Fruit fly (Drosophila melanogaster) whole organism, embryonic: ENCODE data around the gene lmd.

ENCODE experiments used
- B-H1 ChIP-seq: fragments of 200-800 bp; sonication (Bioruptor generic); IDR thresholded peaks from 3 replicates; pipeline ENCODE4 v1.3.6; 2022; ENCODE audit warnings: missing biosample characterization, missing genetic modification characterization
- B-H2 ChIP-seq: fragments of 200-800 bp; sonication (Bioruptor generic); optimal IDR thresholded peaks from 2 replicates; lab custom pipeline; 2018; ENCODE audit warnings: missing biosample characterization, mild to moderate bottlenecking, missing genetic modification characterization
- Bgb ChIP-seq: fragments of 200-800 bp; sonication (Bioruptor generic); IDR thresholded peaks from 2 replicates; pipeline ENCODE4 v1.3.6; 2022; ENCODE audit warnings: missing biosample characterization, missing genetic modification characterization; ENCODE audit not compliant: partially characterized antibody
- CG10267 ChIP-seq: fragments of 200-800 bp; sonication (Bioruptor generic); optimal IDR thresholded peaks from 2 replicates; lab custom pipeline; 2018; ENCODE audit warnings: missing biosample characterization, mild to moderate bottlenecking, missing genetic modification characterization, moderate library complexity
- CG10274 ChIP-seq: fragments of 200-800 bp; sonication (Bioruptor generic); optimal IDR thresholded peaks from 3 replicates; lab custom pipeline; 2017; ENCODE audit warnings: missing biosample characterization, mild to moderate bottlenecking, missing genetic modification characterization
- CG10543 ChIP-seq: fragments of 200-800 bp; sonication (Bioruptor generic); optimal IDR thresholded peaks from 3 replicates; lab custom pipeline; 2017; ENCODE audit warnings: missing biosample characterization, mild to moderate bottlenecking, missing genetic modification characterization, moderate library complexity
- CG12769 ChIP-seq: fragments of 200-800 bp; sonication (Bioruptor generic); optimal IDR thresholded peaks from 2 replicates; lab custom pipeline; 2019; ENCODE audit warnings: missing biosample characterization, mild to moderate bottlenecking, missing genetic modification characterization, moderate library complexity
- CG12942 ChIP-seq: fragments of 200-800 bp; sonication (Bioruptor generic); optimal IDR thresholded peaks from 3 replicates; lab custom pipeline; 2016; ENCODE audit warnings: missing biosample characterization, missing genetic modification characterization
- CG13287 ChIP-seq: fragments of 200-800 bp; sonication (Bioruptor generic); IDR thresholded peaks from 2 replicates; pipeline ENCODE4 v1.3.6; 2022; ENCODE audit warnings: missing biosample characterization, missing genetic modification characterization; ENCODE audit not compliant: partially characterized antibody
- CG18764 ChIP-seq: fragments of 200-800 bp; sonication (Bioruptor generic); optimal IDR thresholded peaks from 3 replicates; lab custom pipeline; 2016; ENCODE audit warnings: missing biosample characterization, missing genetic modification characterization
- CG2199 ChIP-seq: fragments of 200-800 bp; sonication (Bioruptor generic); IDR thresholded peaks from 3 replicates; pipeline ENCODE4 v1.3.6; 2022; ENCODE audit warnings: missing biosample characterization, missing genetic modification characterization
- CG4707 ChIP-seq: fragments of 200-800 bp; sonication (Bioruptor generic); optimal IDR thresholded peaks from 2 replicates; lab custom pipeline; 2018; ENCODE audit warnings: missing biosample characterization, mild to moderate bottlenecking, missing genetic modification characterization, moderate library complexity
- CG6683 ChIP-seq: fragments of 200-800 bp; sonication (Bioruptor generic); optimal IDR thresholded peaks from 2 replicates; lab custom pipeline; 2017; ENCODE audit warnings: missing biosample characterization, mild to moderate bottlenecking, missing genetic modification characterization, missing genetic modification reagents
- CG6791 ChIP-seq: fragments of 200-800 bp; sonication (Bioruptor generic); IDR thresholded peaks from 3 replicates; pipeline ENCODE4 v1.3.6; 2022; ENCODE audit warnings: missing biosample characterization, missing genetic modification characterization; ENCODE audit not compliant: partially characterized antibody
- CG7963 ChIP-seq: fragments of 200-800 bp; sonication (Bioruptor generic); IDR thresholded peaks from 3 replicates; pipeline ENCODE4 v1.3.6; 2022; ENCODE audit warnings: missing biosample characterization, missing genetic modification characterization; ENCODE audit not compliant: partially characterized antibody
- CG8281 ChIP-seq: fragments of 200-800 bp; sonication (Bioruptor generic); optimal IDR thresholded peaks from 2 replicates; lab custom pipeline; 2018; ENCODE audit warnings: missing biosample characterization, mild to moderate bottlenecking, missing genetic modification characterization, moderate library complexity
- CG9437 ChIP-seq: fragments of 200-800 bp; sonication (Bioruptor generic); optimal IDR thresholded peaks from 2 replicates; lab custom pipeline; 2018; ENCODE audit warnings: missing biosample characterization, mild to moderate bottlenecking, missing genetic modification characterization
- CG9876 ChIP-seq: fragments of 200-800 bp; sonication (Bioruptor generic); optimal IDR thresholded peaks from 2 replicates; lab custom pipeline; 2016; ENCODE audit warnings: missing biosample characterization, missing genetic modification characterization
- CkIIα-i1 ChIP-seq: fragments of 200-800 bp; sonication (Bioruptor generic); IDR thresholded peaks from 2 replicates; pipeline ENCODE4 v1.3.6; 2022; ENCODE audit warnings: missing biosample characterization, missing genetic modification characterization
- Doc2 ChIP-seq: fragments of 200-800 bp; sonication (Bioruptor generic); IDR thresholded peaks from 2 replicates; pipeline ENCODE4 v1.3.6; 2022; ENCODE audit warnings: missing biosample characterization, missing genetic modification characterization
- HLH4C ChIP-seq: fragments of 200-800 bp; sonication (Bioruptor generic); IDR thresholded peaks from 3 replicates; pipeline ENCODE4 v1.3.6; 2022; ENCODE audit warnings: missing biosample characterization, missing genetic modification characterization; ENCODE audit not compliant: partially characterized antibody
- Hmx ChIP-seq: fragments of 200-800 bp; sonication (Bioruptor generic); optimal IDR thresholded peaks from 2 replicates; lab custom pipeline; 2016; ENCODE audit warnings: missing biosample characterization, missing genetic modification characterization
- Hr3 ChIP-seq: fragments of 200-800 bp; sonication (Bioruptor generic); optimal IDR thresholded peaks from 3 replicates; lab custom pipeline; 2016; ENCODE audit warnings: missing biosample characterization, missing genetic modification characterization
- Hr78 ChIP-seq, 2 experiments: fragments of 200-800 bp in 1 of 2; fragments of >200 bp in 1 of 2; sonication (Bioruptor generic) in 1 of 2; optimal IDR thresholded peaks; 2 replicates each; lab custom pipeline; 2017 to 2019; ENCODE audit warnings: missing biosample characterization in 2 of 2, missing genetic modification characterization in 2 of 2, mild to moderate bottlenecking in 1 of 2, moderate library complexity in 1 of 2
- Jarid2 ChIP-seq: fragments of 200-800 bp; sonication (Bioruptor generic); optimal IDR thresholded peaks from 3 replicates; lab custom pipeline; 2017; ENCODE audit warnings: mild to moderate bottlenecking, missing biosample characterization, missing genetic modification reagents, missing genetic modification characterization
- Mad ChIP-seq: fragments of 200-800 bp; sonication (Bioruptor generic); optimal IDR thresholded peaks from 2 replicates; lab custom pipeline; 2016; ENCODE audit warnings: missing biosample characterization, missing genetic modification characterization
- Oaz ChIP-seq: fragments of 200-800 bp; sonication (Bioruptor generic); IDR thresholded peaks from 2 replicates; pipeline ENCODE4 v1.3.6; 2022; ENCODE audit warnings: missing biosample characterization, missing genetic modification characterization
- Pdp1 ChIP-seq, 2 experiments: fragments of 200-800 bp; sonication (Bioruptor generic); optimal IDR thresholded peaks; 3 replicates each; lab custom pipeline; 2016; ENCODE audit warnings: missing biosample characterization in 2 of 2, missing genetic modification characterization in 2 of 2, mild to moderate bottlenecking in 1 of 2, moderate library complexity in 1 of 2
- Spps ChIP-seq: fragments of 200-800 bp; sonication (Bioruptor generic); optimal IDR thresholded peaks from 2 replicates; lab custom pipeline; 2018; ENCODE audit warnings: missing biosample characterization, mild to moderate bottlenecking, missing genetic modification characterization
- Usf ChIP-seq: fragments of 200-800 bp; sonication (Bioruptor generic); optimal IDR thresholded peaks from 2 replicates; lab custom pipeline; 2017; ENCODE audit warnings: missing genotype, missing biosample characterization, missing genetic modification characterization
- abd-A ChIP-seq: fragments of 200-800 bp; sonication (Bioruptor generic); optimal IDR thresholded peaks from 3 replicates; lab custom pipeline; 2019; ENCODE audit warnings: missing biosample characterization, mild to moderate bottlenecking, missing genetic modification characterization, moderate library complexity
- bab2 ChIP-seq: fragments of 200-800 bp; sonication (Bioruptor generic); optimal IDR thresholded peaks from 2 replicates; lab custom pipeline; 2016; ENCODE audit warnings: missing biosample characterization, missing genetic modification characterization
- bbx ChIP-seq: fragments of 200-800 bp; sonication (Bioruptor generic); IDR thresholded peaks from 2 replicates; pipeline ENCODE4 v1.3.6; 2022; ENCODE audit warnings: missing biosample characterization, missing genetic modification characterization; ENCODE audit not compliant: partially characterized antibody
- br ChIP-seq: fragments of >200 bp; optimal IDR thresholded peaks from 2 replicates; lab custom pipeline; 2017
- cas ChIP-seq: fragments of 200-800 bp; sonication (Bioruptor generic); IDR thresholded peaks from 2 replicates; pipeline ENCODE4 v1.3.6; 2022; ENCODE audit warnings: missing biosample characterization, missing genetic modification characterization
- chinmo ChIP-seq: fragments of 200-800 bp; sonication (Bioruptor generic); IDR thresholded peaks from 4 replicates; pipeline ENCODE4 v1.3.6; 2022; ENCODE audit warnings: missing biosample characterization, missing genetic modification characterization; ENCODE audit not compliant: partially characterized antibody
- da ChIP-seq: fragments of 200-800 bp; sonication (Bioruptor generic); optimal IDR thresholded peaks from 2 replicates; lab custom pipeline; 2016; ENCODE audit warnings: missing biosample characterization, missing genetic modification characterization
- dan ChIP-seq: fragments of 200-800 bp; sonication (Bioruptor generic); IDR thresholded peaks from 2 replicates; pipeline ENCODE4 v1.3.6; 2022; ENCODE audit warnings: missing biosample characterization, missing genetic modification characterization
- fd102C ChIP-seq: fragments of 200-800 bp; sonication (Bioruptor generic); optimal IDR thresholded peaks from 2 replicates; lab custom pipeline; 2018; ENCODE audit warnings: missing biosample characterization, mild to moderate bottlenecking, missing genetic modification characterization, moderate library complexity
- fu2 ChIP-seq: fragments of 200-800 bp; sonication (Bioruptor generic); optimal IDR thresholded peaks from 2 replicates; lab custom pipeline; 2016; ENCODE audit warnings: missing biosample characterization, missing genetic modification characterization
- gfzf ChIP-seq: fragments of 200-800 bp; sonication (Bioruptor generic); optimal IDR thresholded peaks from 2 replicates; lab custom pipeline; 2016; ENCODE audit warnings: missing biosample characterization, mild to moderate bottlenecking, missing genetic modification characterization, moderate library complexity
- grn ChIP-seq: fragments of 200-800 bp; sonication (Bioruptor generic); optimal IDR thresholded peaks from 3 replicates; lab custom pipeline; 2017; ENCODE audit warnings: missing biosample characterization, missing genetic modification characterization
- jigr1 ChIP-seq: fragments of 200-800 bp; sonication (Bioruptor generic); IDR thresholded peaks from 3 replicates; pipeline ENCODE4 v1.3.6; 2022; ENCODE audit warnings: missing biosample characterization, missing genetic modification characterization
- kni ChIP-seq: fragments of 200-800 bp; sonication (Bioruptor generic); optimal IDR thresholded peaks from 3 replicates; lab custom pipeline; 2017; ENCODE audit warnings: mild to moderate bottlenecking, missing biosample characterization, missing genetic modification reagents, missing genetic modification characterization
- mam ChIP-seq: fragments of 200-800 bp; sonication (Bioruptor generic); optimal IDR thresholded peaks from 3 replicates; lab custom pipeline; 2016; ENCODE audit warnings: missing biosample characterization, missing genetic modification characterization
- pros ChIP-seq: fragments of 200-800 bp; sonication (Bioruptor generic); optimal IDR thresholded peaks from 3 replicates; lab custom pipeline; 2019; ENCODE audit warnings: missing biosample characterization, mild to moderate bottlenecking, missing genetic modification characterization, moderate library complexity
- repo ChIP-seq: fragments of 200-800 bp; sonication (Bioruptor generic); optimal IDR thresholded peaks from 2 replicates; lab custom pipeline; 2016; ENCODE audit warnings: missing biosample characterization, missing genetic modification characterization
- sqz ChIP-seq: fragments of 200-800 bp; sonication (Bioruptor generic); optimal IDR thresholded peaks from 3 replicates; lab custom pipeline; 2018; ENCODE audit warnings: missing biosample characterization, mild to moderate bottlenecking, missing genetic modification characterization
- z ChIP-seq: fragments of 200-800 bp; sonication (Bioruptor generic); IDR thresholded peaks from 3 replicates; pipeline ENCODE4 v1.3.6; 2022; ENCODE audit warnings: missing biosample characterization, missing genetic modification characterization

lmd gene

DNA sequence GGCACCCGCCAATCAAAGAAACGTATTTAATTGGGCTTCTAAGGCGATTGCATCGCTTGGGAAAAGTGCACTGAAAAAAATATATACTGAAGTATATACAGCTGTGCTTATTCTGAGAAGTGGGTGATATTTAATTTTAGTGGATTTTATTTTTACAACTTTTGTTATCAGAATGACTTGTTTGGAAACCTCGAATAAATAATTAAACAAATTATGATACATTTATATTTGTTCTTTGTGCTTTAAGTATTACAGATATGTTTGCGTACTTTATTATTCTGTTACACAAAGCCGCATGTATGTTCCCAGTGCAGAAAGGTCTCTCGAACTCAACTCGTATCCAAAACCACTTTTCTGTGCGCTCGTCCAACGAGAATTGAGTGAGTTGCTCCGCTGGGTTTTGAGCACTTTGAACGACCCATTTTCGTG lies 22.2 kb upstream of the lmd start (continued):
- no peak for TF ChIP-seq Doc2 (GFP tag; lab: Robert Waterston, UW)
- TF ChIP-seq CG7963, result no peak
- peak; percentile 32 for TF ChIP-seq mam (GFP tag; lab: Kevin White, UChicago)
- TF ChIP-seq CG6683, result peak; percentile 43
- peak; percentile 75 for TF ChIP-seq CG9437 (GFP tag; lab: Kevin White, UChicago)
- TF ChIP-seq CG18764 (GFP tag; lab: Kevin White, UChicago), result no peak
- TF ChIP-seq fd102C, result no peak
- TF ChIP-seq Pdp1 (GFP tag; optimal IDR thresholded peaks at IDR 0.05; lab: Kevin White, UChicago), result peak; percentile 24 to 60
- no peak for TF ChIP-seq HLH4C (GFP tag; lab: Robert Waterston, UW)
- peak; percentile 66 for TF ChIP-seq CG8281
- no peak for TF ChIP-seq jigr1 (GFP tag; lab: Robert Waterston, UW)
- TF ChIP-seq da (GFP tag; lab: Kevin White, UChicago), result no peak
- peak; percentile 69 for TF ChIP-seq Hr3
- peak; percentile 2 for TF ChIP-seq bab2 (GFP tag; lab: Kevin White, UChicago)
- TF ChIP-seq B-H1 (GFP tag; lab: Robert Waterston, UW), result no peak; the same call in 2 of the 3 replicates
- TF ChIP-seq grn, result peak; percentile 68
- TF ChIP-seq Hr78 (GFP tag; optimal IDR thresholded peaks at IDR 0.05; lab: Kevin White, UChicago), result peak in 1 of 2 experiments; percentile 78
- TF ChIP-seq br, result no peak
- no peak for TF ChIP-seq gfzf (GFP tag; lab: Kevin White, UChicago)
- no peak for TF ChIP-seq fu2 (GFP tag; lab: Kevin White, UChicago)
- peak; percentile 58 for TF ChIP-seq Spps (tag; lab: Kevin White, UChicago)
- TF ChIP-seq Usf, result peak; percentile 6
- TF ChIP-seq CG12942 (GFP tag; lab: Kevin White, UChicago), result peak; percentile 56
- TF ChIP-seq CG10267, result peak; percentile 74
- TF ChIP-seq Oaz (GFP tag; lab: Robert Waterston, UW), result peak; percentile 54; the same call in 1 of the 2 replicates
- TF ChIP-seq CG9876, result no peak
- TF ChIP-seq CkIIα-i1 (GFP tag; lab: Robert Waterston, UW), result no peak

- 0 out of 3 replicates have a peak, but pooled peaks have one; percentile 9 for TF ChIP-seq CG2199 (GFP tag; lab: Robert Waterston, UW)
- TF ChIP-seq cas, result no peak
- 0 out of 2 replicates have a peak, but pooled peaks have one; percentile 30 for TF ChIP-seq bbx (GFP tag; lab: Robert Waterston, UW)
- peak; percentile 63 for TF ChIP-seq CG12769
- TF ChIP-seq kni (GFP tag; lab: Kevin White, UChicago), result peak; percentile 66
- peak; percentile 49 for TF ChIP-seq sqz (GFP tag; lab: Kevin White, UChicago)
- no peak for TF ChIP-seq Mad
- 0 out of 3 replicates have a peak, but pooled peaks have one; percentile 38 for TF ChIP-seq CG6791 (GFP tag; lab: Robert Waterston, UW)
- TF ChIP-seq CG4707 (GFP tag; lab: Kevin White, UChicago), result peak; percentile 64
- TF ChIP-seq CG10274 (GFP tag; lab: Kevin White, UChicago), result no peak
- peak; percentile 20 for TF ChIP-seq Jarid2 (GFP tag; lab: Kevin White, UChicago)
- TF ChIP-seq repo (GFP tag; lab: Kevin White, UChicago), result no peak
- TF ChIP-seq CG10543 (GFP tag; lab: Kevin White, UChicago), result no peak
- TF ChIP-seq dan (GFP tag; lab: Robert Waterston, UW), result no peak
- peak; percentile 18; the same call in 1 of the 2 replicates for TF ChIP-seq Bgb
- peak; percentile 24; the same call in 1 of the 2 replicates for TF ChIP-seq CG13287 (GFP tag; lab: Robert Waterston, UW)
- TF ChIP-seq grn, result peak; percentile 94
- TF ChIP-seq z (GFP tag; lab: Robert Waterston, UW), result peak; percentile 97
- peak; percentile 77; the same call in 1 of the 4 replicates for TF ChIP-seq chinmo (GFP tag; lab: Robert Waterston, UW)
- no peak for TF ChIP-seq B-H2 (GFP tag; lab: Kevin White, UChicago)
- peak; percentile 80 for TF ChIP-seq abd-A (tag; lab: Kevin White, UChicago)
- peak; percentile 94 for TF ChIP-seq pros (GFP tag; lab: Kevin White, UChicago)
- no peak for TF ChIP-seq Hmx (GFP tag; lab: Kevin White, UChicago)
These were observed 21.7 kb upstream of the lmd start, which contains the start of gene CG17121 for dm6 chr3R:23048089-23048689. Gene CG17121, minus strand, starts transcription at chr3R:23048214.
